Worm (Caenorhabditis elegans) whole organism, mixed stage, embryonic: ENCODE results near the gene Y25C1A.8.

ENCODE experiments used
- ceh-43 ChIP-seq: fragments of 200-800 bp; sonication (Bioruptor generic); optimal IDR thresholded peaks from 2 replicates; lab custom pipeline; 2018; ENCODE audit warnings: mild to moderate bottlenecking, missing genetic modification characterization, moderate library complexity, missing compliant biosample characterization
- elt-3 ChIP-seq: fragments of 150-350 bp; optimal IDR thresholded peaks from 2 replicates; lab custom pipeline; 2014; ENCODE audit warnings: missing biosample characterization, missing genetic modification characterization
- lsy-2 ChIP-seq: fragments of 150-350 bp; optimal IDR thresholded peaks from 2 replicates; lab custom pipeline; 2014; ENCODE audit warnings: missing biosample characterization, missing genetic modification characterization
- mab-5 ChIP-seq: fragments of 150-350 bp; optimal IDR thresholded peaks from 2 replicates; lab custom pipeline; 2014; ENCODE audit warnings: missing biosample characterization, missing genetic modification characterization
- nhr-12 ChIP-seq: fragments of 150-350 bp; optimal IDR thresholded peaks from 2 replicates; lab custom pipeline; 2014; ENCODE audit warnings: missing biosample characterization, missing genetic modification characterization
- nhr-237 ChIP-seq: fragments of 150-350 bp; optimal IDR thresholded peaks from 2 replicates; lab custom pipeline; 2014; ENCODE audit warnings: missing biosample characterization, missing genetic modification characterization
- nhr-76 ChIP-seq: sonication (generic microtip); optimal IDR thresholded peaks from 2 replicates; lab custom pipeline; 2017; ENCODE audit warnings: missing biosample characterization, missing genetic modification characterization
- pha-4 ChIP-seq: fragments of 150-350 bp; optimal IDR thresholded peaks from 2 replicates; lab custom pipeline; 2018; ENCODE audit warnings: missing biosample characterization, missing genetic modification reagents, missing genetic modification characterization
- sptf-1 ChIP-seq: sonication (generic microtip); optimal IDR thresholded peaks from 2 replicates; lab custom pipeline; 2017; ENCODE audit warnings: mild to moderate bottlenecking, missing genetic modification characterization, moderate library complexity, missing compliant biosample characterization
- unc-39 ChIP-seq: fragments of 150-350 bp; optimal IDR thresholded peaks from 2 replicates; lab custom pipeline; 2014; ENCODE audit warnings: missing biosample characterization, missing genetic modification characterization
- unc-62 ChIP-seq: fragments of 150-350 bp; optimal IDR thresholded peaks from 2 replicates; lab custom pipeline; 2014; ENCODE audit warnings: missing biosample characterization, missing genetic modification reagents, missing genetic modification characterization
- ztf-11 ChIP-seq: fragments of 150-350 bp; optimal IDR thresholded peaks from 2 replicates; lab custom pipeline; 2014; ENCODE audit warnings: missing biosample characterization, missing genetic modification characterization

DNA sequence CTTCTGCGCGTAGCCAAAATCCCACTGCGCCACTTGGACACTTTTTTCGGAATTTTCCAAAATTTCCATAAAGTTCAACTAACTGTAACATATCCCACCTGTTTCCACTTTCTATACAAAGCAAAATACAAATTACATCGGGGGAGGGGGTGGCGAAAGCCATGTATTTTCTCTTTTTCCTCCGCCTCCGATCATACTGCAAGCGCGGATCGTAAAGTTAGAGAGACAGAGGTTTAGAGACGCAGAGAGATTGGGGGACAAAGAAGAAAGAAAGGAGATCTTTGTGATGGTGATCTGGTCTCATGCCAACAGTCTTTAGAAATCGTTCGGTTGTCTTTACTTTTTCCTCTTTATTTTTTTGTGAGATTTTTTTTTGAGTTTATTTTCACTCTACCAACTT lies 48.5 kb downstream of the Y25C1A.8 start:
- TF ChIP-seq mab-5 (tag; lab: Kevin White, UChicago) (no peak), unc-62 (GFP tag; lab: Kevin White, UChicago) (no peak), nhr-12 (tag; lab: Kevin White, UChicago) (no peak), unc-39 (tag; lab: Kevin White, UChicago) (no peak), ztf-11 (tag; lab: Kevin White, UChicago) (no peak), pha-4 (tag; lab: Kevin White, UChicago) (no peak), lsy-2 (tag; lab: Kevin White, UChicago) (no peak), sptf-1 (no peak), nhr-237 (no peak), elt-3 (tag; lab: Kevin White, UChicago) (no peak), nhr-76 (tag; lab: Kevin White, UChicago) (no peak), ceh-43 (GFP tag; lab: Kevin White, UChicago) (no peak)
